Fruit fly (Drosophila melanogaster) whole organism, embryonic: ENCODE measurements around the gene Creld.

ENCODE experiments used
- BtbVII ChIP-seq: fragments of 200-800 bp; sonication (Bioruptor generic); optimal IDR thresholded peaks from 3 replicates; lab custom pipeline; 2017; ENCODE audit warnings: missing biosample characterization, mild to moderate bottlenecking, missing genetic modification characterization
- CG1024 ChIP-seq: fragments of 200-800 bp; sonication (Bioruptor generic); IDR thresholded peaks from 2 replicates; pipeline ENCODE4 v1.3.6; 2022; ENCODE audit warnings: missing biosample characterization, missing genetic modification characterization
- CG10959 ChIP-seq: fragments of 200-800 bp; sonication (Bioruptor generic); IDR thresholded peaks from 2 replicates; pipeline ENCODE4 v1.3.6; 2022; ENCODE audit warnings: missing biosample characterization, missing genetic modification characterization
- CG11093 ChIP-seq: fragments of 200-800 bp; sonication (Bioruptor generic); IDR thresholded peaks from 3 replicates; pipeline ENCODE4 v1.3.6; 2022; ENCODE audit warnings: missing biosample characterization, missing genetic modification characterization
- CG11398 ChIP-seq: fragments of 200-800 bp; sonication (Bioruptor generic); optimal IDR thresholded peaks from 2 replicates; lab custom pipeline; 2016; ENCODE audit warnings: missing biosample characterization, missing genetic modification characterization
- CG12299 ChIP-seq: fragments of 200-800 bp; sonication (Bioruptor generic); optimal IDR thresholded peaks from 2 replicates; lab custom pipeline; 2018; ENCODE audit warnings: missing biosample characterization, mild to moderate bottlenecking, missing genetic modification characterization
- CG13894 ChIP-seq: fragments of 200-800 bp; sonication (Bioruptor generic); optimal IDR thresholded peaks from 3 replicates; lab custom pipeline; 2018; ENCODE audit warnings: missing biosample characterization, mild to moderate bottlenecking, missing genetic modification characterization, moderate library complexity
- CG14441 ChIP-seq: fragments of 200-800 bp; sonication (Bioruptor generic); IDR thresholded peaks from 2 replicates; pipeline ENCODE4 v1.3.6; 2022; ENCODE audit warnings: missing biosample characterization, missing genetic modification characterization
- CG17802 ChIP-seq: fragments of 200-800 bp; sonication (Bioruptor generic); optimal IDR thresholded peaks from 2 replicates; lab custom pipeline; 2018; ENCODE audit warnings: missing biosample characterization, mild to moderate bottlenecking, missing genetic modification characterization, moderate library complexity
- CG30020 ChIP-seq: fragments of 200-800 bp; optimal IDR thresholded peaks from 2 replicates; lab custom pipeline; 2019; ENCODE audit warnings: missing biosample characterization, mild to moderate bottlenecking, missing genetic modification characterization, moderate library complexity
- CG3163 ChIP-seq: fragments of 200-800 bp; sonication (Bioruptor generic); optimal IDR thresholded peaks from 3 replicates; lab custom pipeline; 2016; ENCODE audit warnings: missing biosample characterization, missing genetic modification characterization
- CG32767 ChIP-seq: fragments of 200-800 bp; sonication (Bioruptor generic); IDR thresholded peaks from 2 replicates; pipeline ENCODE4 v1.3.6; 2022; ENCODE audit warnings: missing biosample characterization, missing genetic modification characterization
- CG33213 ChIP-seq: fragments of 200-800 bp; sonication (Bioruptor generic); optimal IDR thresholded peaks from 3 replicates; lab custom pipeline; 2016; ENCODE audit warnings: missing biosample characterization, missing genetic modification characterization
- CG34376 ChIP-seq: fragments of 200-800 bp; sonication (Bioruptor generic); optimal IDR thresholded peaks from 2 replicates; lab custom pipeline; 2018; ENCODE audit warnings: missing biosample characterization, mild to moderate bottlenecking, missing genetic modification characterization
- CG4328 ChIP-seq: fragments of 200-800 bp; sonication (Bioruptor generic); optimal IDR thresholded peaks from 3 replicates; lab custom pipeline; 2017; ENCODE audit warnings: missing biosample characterization, missing genetic modification reagents, missing genetic modification characterization
- CG43689 ChIP-seq: fragments of 200-800 bp; sonication (Bioruptor generic); IDR thresholded peaks from 2 replicates; pipeline ENCODE4 v1.3.6; 2022; ENCODE audit warnings: missing biosample characterization, missing genetic modification characterization
- CG4404 ChIP-seq: fragments of 200-800 bp; sonication (Bioruptor generic); IDR thresholded peaks from 2 replicates; pipeline ENCODE4 v1.3.6; 2022; ENCODE audit warnings: missing biosample characterization, missing genetic modification characterization
- CG4424 ChIP-seq: fragments of 200-800 bp; sonication (Bioruptor generic); optimal IDR thresholded peaks from 3 replicates; lab custom pipeline; 2016; ENCODE audit warnings: missing biosample characterization, missing genetic modification characterization
- CG8089 ChIP-seq: fragments of 200-800 bp; sonication (Bioruptor generic); optimal IDR thresholded peaks from 3 replicates; lab custom pipeline; 2016; ENCODE audit warnings: missing biosample characterization, missing genetic modification characterization
- D ChIP-seq, 2 experiments: fragments of 200-800 bp in 1 of 2; fragments of >200 bp in 1 of 2; sonication (Bioruptor generic) in 1 of 2; optimal IDR thresholded peaks; 2 replicates in 1 of 2; 3 replicates in 1 of 2; lab custom pipeline; 2017; ENCODE audit warnings: mild to moderate bottlenecking in 1 of 2, missing biosample characterization in 1 of 2, missing genetic modification characterization in 1 of 2, missing genetic modification reagents in 1 of 2
- Dad ChIP-seq: fragments of 200-800 bp; sonication (Bioruptor generic); optimal IDR thresholded peaks from 3 replicates; lab custom pipeline; 2016; ENCODE audit warnings: missing biosample characterization, missing genetic modification characterization
- Dll ChIP-seq: fragments of 200-800 bp; sonication (Bioruptor generic); IDR thresholded peaks from 4 replicates; pipeline ENCODE4 v1.3.6; 2022; ENCODE audit warnings: missing biosample characterization, missing genetic modification characterization; ENCODE audit not compliant: partially characterized antibody
- ERR ChIP-seq: fragments of 200-800 bp; sonication (Bioruptor generic); optimal IDR thresholded peaks from 2 replicates; lab custom pipeline; 2016; ENCODE audit warnings: missing biosample characterization, missing genetic modification characterization
- GATAe ChIP-seq: fragments of 200-800 bp; sonication (Bioruptor generic); conservative IDR thresholded peaks from 2 replicates; pipeline ENCODE4 v1.3.6; 2022; ENCODE audit warnings: missing biosample characterization, missing genetic modification characterization
- Hmx ChIP-seq: fragments of 200-800 bp; sonication (Bioruptor generic); optimal IDR thresholded peaks from 2 replicates; lab custom pipeline; 2016; ENCODE audit warnings: missing biosample characterization, missing genetic modification characterization
- Med ChIP-seq: fragments of 200-800 bp; sonication (Bioruptor generic); peaks from one replicate; lab custom pipeline; 2016; ENCODE audit warnings: missing biosample characterization, missing genetic modification characterization, mild to moderate bottlenecking, inconsistent platforms, moderate library complexity
- Ravus ChIP-seq: fragments of 200-800 bp; sonication (Bioruptor generic); IDR thresholded peaks from 2 replicates; pipeline ENCODE4 v1.3.6; 2022; ENCODE audit warnings: missing biosample characterization, missing genetic modification characterization
- ac ChIP-seq: fragments of 200-800 bp; sonication (Bioruptor generic); optimal IDR thresholded peaks from 3 replicates; lab custom pipeline; 2017; ENCODE audit warnings: missing biosample characterization, mild to moderate bottlenecking, missing genetic modification characterization
- aop ChIP-seq: fragments of 200-800 bp; sonication (Bioruptor generic); IDR thresholded peaks from 2 replicates; pipeline ENCODE4 v1.3.6; 2022; ENCODE audit warnings: missing biosample characterization, missing genetic modification characterization
- ash1 ChIP-seq: fragments of 200-800 bp; sonication (Bioruptor generic); optimal IDR thresholded peaks from 2 replicates; lab custom pipeline; 2018; ENCODE audit warnings: missing biosample characterization, mild to moderate bottlenecking, missing genetic modification characterization
- btn ChIP-seq: fragments of 200-800 bp; sonication (Bioruptor generic); optimal IDR thresholded peaks from 2 replicates; lab custom pipeline; 2016; ENCODE audit warnings: missing biosample characterization, missing genetic modification characterization
- chif ChIP-seq, 2 experiments: fragments of 200-800 bp; sonication (Bioruptor generic); optimal IDR thresholded peaks; 3 replicates each; lab custom pipeline; 2016; ENCODE audit warnings: missing biosample characterization in 2 of 2, missing genetic modification characterization in 2 of 2
- crp ChIP-seq, 2 experiments: fragments of 200-800 bp; sonication (Bioruptor generic); optimal IDR thresholded peaks; 2 replicates in 1 of 2; 3 replicates in 1 of 2; lab custom pipeline; 2017; ENCODE audit warnings: missing biosample characterization in 2 of 2, missing genetic modification characterization in 2 of 2, mild to moderate bottlenecking in 1 of 2, moderate library complexity in 1 of 2
- cwo ChIP-seq: fragments of 200-800 bp; sonication (Bioruptor generic); optimal IDR thresholded peaks from 3 replicates; lab custom pipeline; 2017; ENCODE audit warnings: missing biosample characterization, missing genetic modification characterization, mild to moderate bottlenecking, moderate library complexity, missing genetic modification reagents
- dm ChIP-seq: fragments of 200-800 bp; sonication (Bioruptor generic); optimal IDR thresholded peaks from 3 replicates; lab custom pipeline; 2016; ENCODE audit warnings: missing biosample characterization, missing genetic modification characterization
- fd64A ChIP-seq: fragments of 200-800 bp; sonication (Bioruptor generic); optimal IDR thresholded peaks from 3 replicates; lab custom pipeline; 2018; ENCODE audit warnings: missing biosample characterization, mild to moderate bottlenecking, missing genetic modification characterization
- grn ChIP-seq: fragments of 200-800 bp; sonication (Bioruptor generic); optimal IDR thresholded peaks from 3 replicates; lab custom pipeline; 2017; ENCODE audit warnings: missing biosample characterization, missing genetic modification characterization
- hb ChIP-seq: fragments of 200-800 bp; sonication (Bioruptor generic); IDR thresholded peaks from 3 replicates; pipeline ENCODE4 v1.3.6; 2022; ENCODE audit warnings: missing biosample characterization, missing genetic modification characterization; ENCODE audit not compliant: partially characterized antibody
- ken ChIP-seq: fragments of 200-800 bp; sonication (Bioruptor generic); IDR thresholded peaks from 3 replicates; pipeline ENCODE4 v1.3.6; 2022; ENCODE audit warnings: missing biosample characterization, missing genetic modification characterization
- nom ChIP-seq: fragments of 200-800 bp; sonication (Bioruptor generic); optimal IDR thresholded peaks from 2 replicates; lab custom pipeline; 2017; ENCODE audit warnings: missing biosample characterization, missing genetic modification characterization, mild to moderate bottlenecking, moderate library complexity, missing genetic modification reagents
- p53 ChIP-seq: fragments of 200-800 bp; sonication (Bioruptor generic); optimal IDR thresholded peaks from 2 replicates; lab custom pipeline; 2016; ENCODE audit warnings: missing biosample characterization, missing genetic modification characterization
- rib ChIP-seq: fragments of 200-800 bp; sonication (Bioruptor generic); IDR thresholded peaks from 2 replicates; pipeline ENCODE4 v1.3.6; 2022; ENCODE audit warnings: missing biosample characterization, missing genetic modification characterization
- sob ChIP-seq: fragments of 200-800 bp; sonication (Bioruptor generic); IDR thresholded peaks from 2 replicates; pipeline ENCODE4 v1.3.6; 2022; ENCODE audit warnings: missing biosample characterization, missing genetic modification characterization
- stwl ChIP-seq: fragments of 200-800 bp; sonication (Bioruptor generic); optimal IDR thresholded peaks from 3 replicates; lab custom pipeline; 2018; ENCODE audit warnings: missing biosample characterization, mild to moderate bottlenecking, missing genetic modification characterization, moderate library complexity
- trem ChIP-seq: fragments of 200-800 bp; optimal IDR thresholded peaks from 3 replicates; lab custom pipeline; 2019; ENCODE audit warnings: missing biosample characterization, mild to moderate bottlenecking, missing genetic modification characterization, moderate library complexity
- twi ChIP-seq: fragments of 200-800 bp; optimal IDR thresholded peaks from 2 replicates; lab custom pipeline; 2019; ENCODE audit warnings: missing biosample characterization, mild to moderate bottlenecking, missing genetic modification characterization, moderate library complexity
- tx ChIP-seq: fragments of 200-800 bp; sonication (Bioruptor generic); optimal IDR thresholded peaks from 2 replicates; lab custom pipeline; 2016; ENCODE audit warnings: missing biosample characterization, missing genetic modification characterization
- usp ChIP-seq: fragments of >200 bp; optimal IDR thresholded peaks from 2 replicates; lab custom pipeline; 2017; ENCODE audit warnings: missing biosample characterization, missing genetic modification characterization
- zfh1 ChIP-seq: fragments of 200-800 bp; sonication (Bioruptor generic); IDR thresholded peaks from 3 replicates; pipeline ENCODE4 v1.3.6; 2022; ENCODE audit warnings: missing biosample characterization, missing genetic modification characterization

Gene Creld

DNA sequence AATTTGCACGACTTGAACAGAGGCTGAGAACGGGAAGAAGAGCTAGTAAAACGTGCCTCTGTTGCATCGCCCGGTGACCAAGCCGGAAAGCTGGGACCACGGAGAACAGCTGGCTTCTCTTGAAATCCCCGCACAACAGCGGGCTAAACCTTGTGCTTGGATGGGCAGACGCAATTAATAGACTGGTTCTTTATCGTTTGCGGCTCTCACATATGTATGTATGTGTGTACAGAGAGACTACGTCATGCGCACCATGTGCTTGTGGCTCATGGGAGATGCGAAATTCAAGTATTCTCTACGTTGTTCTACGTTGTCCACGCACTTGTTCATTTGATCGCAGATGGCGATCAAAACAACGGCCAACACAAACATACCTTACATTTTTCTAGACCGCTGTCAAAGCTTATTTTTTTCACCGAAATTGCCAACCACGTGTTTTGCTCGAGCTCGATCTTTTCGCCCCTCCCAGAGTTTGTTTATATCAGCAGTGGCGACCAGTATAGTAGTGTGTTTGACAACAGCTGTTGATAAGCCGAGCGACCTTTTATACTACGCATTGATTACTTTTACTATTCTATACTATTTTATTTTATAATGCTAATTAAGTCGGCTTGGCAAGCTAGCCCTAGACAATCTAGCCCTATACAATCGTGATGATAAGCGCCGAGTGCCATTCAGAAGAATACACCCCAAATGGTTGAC is 7.1 kb downstream of the Creld start (continued):
- peak; percentile 38 for TF ChIP-seq BtbVII (GFP tag; lab: Kevin White, UChicago)
- TF ChIP-seq btn (GFP tag; lab: Kevin White, UChicago): no peak
- TF ChIP-seq CG4328 (GFP tag; lab: Kevin White, UChicago): no peak
- no peak for TF ChIP-seq CG4424 (GFP tag; lab: Kevin White, UChicago)
- TF ChIP-seq CG10959 (GFP tag; lab: Robert Waterston, UW): no peak
- TF ChIP-seq CG33213: no peak
- TF ChIP-seq CG12299 (tag; lab: Kevin White, UChicago): no peak
- TF ChIP-seq Hmx (GFP tag; lab: Kevin White, UChicago): no peak
- peak; percentile 34 for TF ChIP-seq nom (GFP tag; lab: Kevin White, UChicago)
- peak; percentile 40 for TF ChIP-seq CG3163 (GFP tag; lab: Kevin White, UChicago)
- no peak for TF ChIP-seq chif (GFP tag; optimal IDR thresholded peaks at IDR 0.05; lab: Kevin White, UChicago)
- TF ChIP-seq CG11093 (GFP tag; lab: Robert Waterston, UW): no peak
- TF ChIP-seq trem (tag; lab: Kevin White, UChicago): no peak
- no peak; the same call in 1 of the 2 replicates for TF ChIP-seq CG32767 (GFP tag; lab: Robert Waterston, UW)
- TF ChIP-seq Ravus (GFP tag; lab: Robert Waterston, UW): no peak
- no peak for TF ChIP-seq stwl
- TF ChIP-seq grn (GFP tag; lab: Kevin White, UChicago): peak; percentile 32
- no peak for TF ChIP-seq CG4404
- no peak for TF ChIP-seq aop
- no peak for TF ChIP-seq CG11398 (GFP tag; lab: Kevin White, UChicago)
- TF ChIP-seq CG14441 (GFP tag; lab: Robert Waterston, UW): no peak
- peak; percentile 88 for TF ChIP-seq twi (tag; lab: Kevin White, UChicago)
- no peak for TF ChIP-seq D (optimal IDR thresholded peaks at IDR 0.05; lab: Kevin White, UChicago)
- TF ChIP-seq D (GFP tag; optimal IDR thresholded peaks at IDR 0.05; lab: Kevin White, UChicago): no peak
- TF ChIP-seq dm (GFP tag; lab: Kevin White, UChicago): peak; percentile 87
- TF ChIP-seq usp: no peak
- TF ChIP-seq ac (GFP tag; lab: Kevin White, UChicago): no peak
- TF ChIP-seq ash1 (GFP tag; lab: Kevin White, UChicago): no peak
- peak; percentile 51 for TF ChIP-seq CG13894 (tag; lab: Kevin White, UChicago)
- TF ChIP-seq cwo (GFP tag; lab: Kevin White, UChicago): peak; percentile 86
- TF ChIP-seq fd64A: no peak
- peak; percentile 9; the same call in 1 of the 2 replicates for TF ChIP-seq rib (GFP tag; lab: Robert Waterston, UW)
- no peak for TF ChIP-seq Med (GFP tag; lab: Kevin White, UChicago)
- TF ChIP-seq sob (GFP tag; lab: Robert Waterston, UW): 0 out of 2 replicates have a peak, but pooled peaks have one; percentile 5
- peak in 1 of 2 experiments; percentile 8 for TF ChIP-seq crp (GFP tag; optimal IDR thresholded peaks at IDR 0.05; lab: Kevin White, UChicago)
- no peak for TF ChIP-seq CG43689
- TF ChIP-seq CG8089 (GFP tag; lab: Kevin White, UChicago): no peak
- TF ChIP-seq Dad (GFP tag; lab: Kevin White, UChicago): no peak
- TF ChIP-seq zfh1 (GFP tag; lab: Robert Waterston, UW): no peak
- TF ChIP-seq CG30020 (tag; lab: Kevin White, UChicago): no peak
- no peak for TF ChIP-seq p53 (GFP tag; lab: Kevin White, UChicago)
- no peak for TF ChIP-seq Dll
- TF ChIP-seq GATAe: no peak
- peak; percentile 90 for TF ChIP-seq CG34376 (GFP tag; lab: Kevin White, UChicago)
- TF ChIP-seq tx (GFP tag; lab: Kevin White, UChicago): peak; percentile 4
- no peak for TF ChIP-seq ken
- no peak for TF ChIP-seq CG17802 (tag; lab: Kevin White, UChicago)
- TF ChIP-seq ERR (GFP tag; lab: Kevin White, UChicago): no peak
- no peak for TF ChIP-seq hb (GFP tag; lab: Robert Waterston, UW)
- TF ChIP-seq CG1024 (GFP tag; lab: Robert Waterston, UW): no peak
